Fruit fly (Drosophila melanogaster) whole organism, pupa: Measurements from ENCODE around the gene Tspo.

Experiments
- CG12605 ChIP-seq: fragments of 200-800 bp; sonication (Bioruptor generic); IDR thresholded peaks from 2 replicates; pipeline ENCODE4 v1.3.6; 2022; ENCODE audit warnings: missing biosample characterization, missing genetic modification characterization
- CG13204 ChIP-seq: fragments of 200-800 bp; sonication (Bioruptor generic); optimal IDR thresholded peaks from 2 replicates; lab custom pipeline; 2018; ENCODE audit warnings: missing biosample characterization, mild to moderate bottlenecking, missing genetic modification characterization, moderate library complexity
- CG4496 ChIP-seq: fragments of 200-800 bp; sonication (Bioruptor generic); IDR thresholded peaks from 3 replicates; pipeline ENCODE4 v1.3.6; 2022; ENCODE audit warnings: missing biosample characterization, missing genetic modification characterization
- EcR ChIP-seq: fragments of 200-800 bp; sonication (Bioruptor generic); optimal IDR thresholded peaks from 3 replicates; lab custom pipeline; 2019; ENCODE audit warnings: missing biosample characterization, missing genetic modification characterization, mild to moderate bottlenecking, moderate library complexity, missing genetic modification reagents
- Ets98B ChIP-seq: fragments of 200-800 bp; sonication (Bioruptor generic); IDR thresholded peaks from 2 replicates; pipeline ENCODE4 v1.3.6; 2022; ENCODE audit warnings: missing biosample characterization, missing genetic modification characterization
- Pif1B ChIP-seq: fragments of 200-800 bp; sonication (Bioruptor generic); optimal IDR thresholded peaks from 3 replicates; lab custom pipeline; 2016; ENCODE audit warnings: missing biosample characterization, missing genetic modification characterization
- Snoo ChIP-seq: fragments of 200-800 bp; sonication (Bioruptor generic); optimal IDR thresholded peaks from 3 replicates; lab custom pipeline; 2017; ENCODE audit warnings: missing biosample characterization, mild to moderate bottlenecking, missing genetic modification characterization, inconsistent platforms
- rn ChIP-seq: fragments of 200-800 bp; sonication (Bioruptor generic); IDR thresholded peaks from 2 replicates; pipeline ENCODE4 v1.3.6; 2022; ENCODE audit warnings: missing biosample characterization, missing genetic modification characterization

- TF ChIP-seq EcR (GFP tag; lab: Kevin White, UChicago), result no peak
- peak; percentile 43 for TF ChIP-seq Snoo (tag; lab: Kevin White, UChicago)
- TF ChIP-seq CG4496, result no peak
- no peak for TF ChIP-seq rn (GFP tag; lab: Robert Waterston, UW)
- no peak for TF ChIP-seq CG13204
- TF ChIP-seq Pif1B, result peak; percentile 51
- peak; percentile 42; the same call in 1 of the 2 replicates for TF ChIP-seq CG12605 (GFP tag; lab: Robert Waterston, UW)
- 0 out of 2 replicates have a peak, but pooled peaks have one; percentile 5 for TF ChIP-seq Ets98B (GFP tag; lab: Robert Waterston, UW)
Observed at dm6 chr2L:522752-523151, 36.7 kb upstream of the Tspo start.
